Worm (Caenorhabditis elegans) whole organism, L2 larva: ENCODE measurements around the gene C01G6.9.

Source experiments
- ZK546.5 ChIP-seq: sonication (generic microtip); optimal IDR thresholded peaks from 2 replicates; lab custom pipeline; 2017; ENCODE audit warnings: missing biosample characterization, missing genetic modification characterization
- nhr-237 ChIP-seq: fragments of 150-350 bp; optimal IDR thresholded peaks from 2 replicates; lab custom pipeline; 2014; ENCODE audit warnings: missing biosample characterization, missing genetic modification characterization
- skn-1 ChIP-seq: sonication (generic microtip); optimal IDR thresholded peaks from 2 replicates; lab custom pipeline; 2017; ENCODE audit warnings: missing biosample characterization, missing genetic modification characterization
- unc-62 ChIP-seq: fragments of 150-350 bp; optimal IDR thresholded peaks from 2 replicates; lab custom pipeline; 2014; ENCODE audit warnings: missing biosample characterization, missing genetic modification reagents, missing genetic modification characterization

ce11 chrII:9263784-9264183 is 31.8 kb downstream of the C01G6.9 start:
- TF ChIP-seq skn-1 (no peak), nhr-237 (tag; lab: Kevin White, UChicago) (no peak), unc-62 (GFP tag; lab: Kevin White, UChicago) (no peak), ZK546.5 (tag; lab: Kevin White, UChicago) (no peak)
